Fruit fly (Drosophila melanogaster): ENCODE data around the gene CG2233.

The CG2233 gene

DNA sequence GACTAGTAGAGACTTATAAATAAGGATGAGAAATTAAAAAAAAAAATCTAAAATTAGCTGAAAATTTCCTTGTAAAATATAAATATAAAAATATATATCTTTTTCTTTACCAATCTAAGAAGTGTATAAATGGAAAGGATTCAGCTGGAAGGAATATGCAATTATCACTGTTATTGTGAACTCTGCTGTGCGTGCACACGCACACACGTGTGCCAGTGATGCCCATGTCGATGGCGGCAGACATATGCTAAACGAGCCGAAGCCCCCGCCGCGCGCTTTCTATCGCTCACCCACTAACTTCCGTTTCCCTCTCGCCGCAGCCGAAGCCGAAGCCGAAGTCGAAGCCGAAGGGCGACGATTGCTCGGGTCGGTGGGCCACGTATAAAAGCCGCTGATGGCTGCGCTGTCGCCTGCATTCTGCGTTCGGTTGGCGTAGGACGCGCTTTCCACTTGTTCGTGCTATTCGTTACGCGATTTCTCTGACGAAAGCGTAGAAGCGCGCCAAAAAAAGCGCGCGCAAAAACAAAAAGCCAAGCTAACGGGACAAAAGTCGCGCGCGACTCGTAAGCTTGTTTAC is 42.1 kb downstream of the CG2233 start, which contains the start of gene Tbh (continued):
- no peak for TF ChIP-seq CG14710 (tag; optimal IDR thresholded peaks at IDR 0.05)
- no peak for TF ChIP-seq psq (GFP tag; optimal IDR thresholded peaks at IDR 0.05)
- peak; percentile 63 for TF ChIP-seq row (GFP tag; IDR thresholded peaks at IDR 0.05)
- TF ChIP-seq cato (GFP tag; optimal IDR thresholded peaks at IDR 0.05; ENCODE audit: borderline replicate concordance), result no peak
- no peak for TF ChIP-seq Dref (GFP tag; IDR thresholded peaks at IDR 0.05)
- no peak for TF ChIP-seq hkb (optimal IDR thresholded peaks at IDR 0.05)
- 0 out of 2 replicates have a peak, but pooled peaks have one; percentile 38 for TF ChIP-seq hkb (GFP tag; IDR thresholded peaks at IDR 0.05)
- TF ChIP-seq chn (GFP tag; optimal IDR thresholded peaks at IDR 0.05), result no peak
- no peak for TF ChIP-seq h (optimal IDR thresholded peaks at IDR 0.05)
- TF ChIP-seq CG4360 (GFP tag; IDR thresholded peaks at IDR 0.05), result no peak
- TF ChIP-seq CG13123 (GFP tag; optimal IDR thresholded peaks at IDR 0.05), result no peak
- no peak for TF ChIP-seq CG12104 (GFP tag; optimal IDR thresholded peaks at IDR 0.05)
- no peak for TF ChIP-seq CG7786 (GFP tag; optimal IDR thresholded peaks at IDR 0.05)
- TF ChIP-seq unc-4 (GFP tag; IDR thresholded peaks at IDR 0.05; ENCODE audit: partially characterized antibody), result no peak
- TF ChIP-seq GATAe (GFP tag; conservative IDR thresholded peaks at IDR 0.05), result no peak
- no peak for TF ChIP-seq CG9609 (GFP tag; optimal IDR thresholded peaks at IDR 0.05)
- TF ChIP-seq CG15269 (tag; optimal IDR thresholded peaks at IDR 0.05), result peak; percentile 32
- no peak for TF ChIP-seq zfh2 (GFP tag; optimal IDR thresholded peaks at IDR 0.05)
- no peak for TF ChIP-seq sqz (GFP tag; optimal IDR thresholded peaks at IDR 0.05)
- peak; percentile 52 for TF ChIP-seq dmrt99B (tag; optimal IDR thresholded peaks at IDR 0.05)
- TF ChIP-seq CG17328 (GFP tag; IDR thresholded peaks at IDR 0.05), result 0 out of 2 replicates have a peak, but pooled peaks have one; percentile 6
- peak; percentile 20; the same call in 1 of the 2 replicates for TF ChIP-seq CG32532 (GFP tag; IDR thresholded peaks at IDR 0.05)
- no peak for TF ChIP-seq CG8290 (GFP tag; optimal IDR thresholded peaks at IDR 0.05)
- TF ChIP-seq CG8290 (tag; optimal IDR thresholded peaks at IDR 0.05), result peak in 1 of 2 experiments; percentile 32
- no peak for TF ChIP-seq rib (GFP tag; IDR thresholded peaks at IDR 0.05)
- TF ChIP-seq CG32767 (GFP tag; IDR thresholded peaks at IDR 0.05), result no peak
- no peak for TF ChIP-seq CG3065 (GFP tag; optimal IDR thresholded peaks at IDR 0.05)
- TF ChIP-seq CG3163 (GFP tag; optimal IDR thresholded peaks at IDR 0.05), result no peak
- TF ChIP-seq Bteb2 (GFP tag; optimal IDR thresholded peaks at IDR 0.05), result no peak
- TF ChIP-seq ind (GFP tag; optimal IDR thresholded peaks at IDR 0.05), result no peak
- no peak for TF ChIP-seq sna (GFP tag; IDR thresholded peaks at IDR 0.05; ENCODE audit: partially characterized antibody)
- TF ChIP-seq Hr3 (GFP tag; optimal IDR thresholded peaks at IDR 0.05), result no peak
- no peak for TF ChIP-seq scrt (GFP tag; optimal IDR thresholded peaks at IDR 0.05)
- no peak for TF ChIP-seq tap (tag; optimal IDR thresholded peaks at IDR 0.05)
- no peak for TF ChIP-seq Opbp (GFP tag; IDR thresholded peaks at IDR 0.05; ENCODE audit: partially characterized antibody)
- TF ChIP-seq lmd (GFP tag; IDR thresholded peaks at IDR 0.05), result 0 out of 2 replicates have a peak, but pooled peaks have one; percentile 15
- TF ChIP-seq abd-A (tag; optimal IDR thresholded peaks at IDR 0.05), result peak; percentile 56
- TF ChIP-seq odd (GFP tag; optimal IDR thresholded peaks at IDR 0.05), result peak; percentile 28
- peak; percentile 33 for TF ChIP-seq NfI (GFP tag; optimal IDR thresholded peaks at IDR 0.05)
- peak; percentile 25 for TF ChIP-seq CG17359 (tag; optimal IDR thresholded peaks at IDR 0.05)
- peak; percentile 5 for TF ChIP-seq CG2120 (GFP tag; optimal IDR thresholded peaks at IDR 0.05)
- no peak for TF ChIP-seq Fer3 (tag; optimal IDR thresholded peaks at IDR 0.05)
- no peak for TF ChIP-seq z (GFP tag; IDR thresholded peaks at IDR 0.05)
- TF ChIP-seq pan (optimal IDR thresholded peaks at IDR 0.05), result no peak
- TF ChIP-seq pan (GFP tag; optimal IDR thresholded peaks at IDR 0.05 in 1 of 2, IDR thresholded peaks at IDR 0.05 in 1 of 2), result peak in 1 of 2 experiments; percentile 27
- TF ChIP-seq CG13624 (GFP tag; optimal IDR thresholded peaks at IDR 0.05), result no peak
- TF ChIP-seq CG3407 (GFP tag; optimal IDR thresholded peaks at IDR 0.05), result peak; percentile 14
- peak; percentile 27 for TF ChIP-seq CG13894 (tag; optimal IDR thresholded peaks at IDR 0.05)
- peak; percentile 20; the same call in 1 of the 2 replicates for TF ChIP-seq ssp (GFP tag; IDR thresholded peaks at IDR 0.05)
- peak; percentile 37 for TF ChIP-seq bcd (GFP tag; optimal IDR thresholded peaks at IDR 0.05)
- no peak for TF ChIP-seq D19B (GFP tag; optimal IDR thresholded peaks at IDR 0.05)
- peak; percentile 7 for TF ChIP-seq CG17385 (GFP tag; optimal IDR thresholded peaks at IDR 0.05)

All from whole organism, embryonic.